Fruit fly (Drosophila melanogaster) S2 (cell line): ENCODE data around the gene CG5359.

Experiments used
- CG8478 ChIP-seq: fragments of >200 bp; optimal IDR thresholded peaks from 2 replicates; lab custom pipeline; 2018
- CTCF ChIP-seq, 2 experiments: fragments of >200 bp; optimal IDR thresholded peaks; 2 replicates each; lab custom pipeline; 2018

The CG5359 gene

DNA sequence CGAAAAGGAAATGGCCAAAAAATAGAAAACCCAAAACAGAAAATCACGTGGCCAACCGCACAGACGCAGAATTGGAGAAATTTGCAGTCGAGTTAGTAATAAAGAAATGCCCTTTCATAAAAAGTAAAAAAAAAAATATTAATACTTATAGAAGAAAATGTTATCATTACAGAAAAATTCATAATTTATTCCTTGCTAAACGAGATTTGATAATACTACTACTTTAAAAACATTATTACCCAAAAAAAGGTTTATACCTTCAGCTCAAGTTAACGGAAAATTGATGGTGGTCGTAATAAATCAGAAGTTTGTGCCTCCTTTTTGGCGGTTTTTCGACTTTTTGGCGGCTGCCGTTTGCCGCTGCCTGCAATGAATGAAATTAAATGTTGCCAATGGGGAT, 27.3 kb upstream of the CG5359 start:
- TF ChIP-seq CTCF (optimal IDR thresholded peaks at IDR 0.05; lab: Kevin White, UChicago) = no peak
- TF ChIP-seq CG8478 (lab: Kevin White, UChicago) = no peak

DNA sequence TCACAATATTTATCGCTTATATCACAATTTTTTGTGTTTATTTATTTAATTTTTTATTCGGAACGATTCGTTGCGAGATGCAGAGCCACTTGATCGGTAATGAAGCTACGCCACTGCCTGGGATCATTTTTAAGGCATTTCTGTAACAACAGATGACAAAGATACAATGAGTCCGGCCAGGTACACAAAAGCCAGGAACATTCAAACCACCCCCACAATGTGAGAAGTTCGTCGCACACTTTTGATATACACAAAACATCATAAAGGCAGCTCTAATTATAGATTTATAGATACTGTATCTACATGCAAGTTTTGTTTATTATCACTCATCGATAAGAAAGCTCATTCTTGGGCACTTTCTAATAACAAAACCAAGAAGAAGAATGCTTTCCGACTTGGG, 24.0 kb upstream of the CG5359 start, which contains the start of gene CG31407:
Gene CG31407, minus strand, starts transcription at position 101 of the 400 bp plus-strand sequence.
- no peak for TF ChIP-seq CTCF (optimal IDR thresholded peaks at IDR 0.05; lab: Kevin White, UChicago)
- TF ChIP-seq CG8478 (lab: Kevin White, UChicago) = no peak

DNA sequence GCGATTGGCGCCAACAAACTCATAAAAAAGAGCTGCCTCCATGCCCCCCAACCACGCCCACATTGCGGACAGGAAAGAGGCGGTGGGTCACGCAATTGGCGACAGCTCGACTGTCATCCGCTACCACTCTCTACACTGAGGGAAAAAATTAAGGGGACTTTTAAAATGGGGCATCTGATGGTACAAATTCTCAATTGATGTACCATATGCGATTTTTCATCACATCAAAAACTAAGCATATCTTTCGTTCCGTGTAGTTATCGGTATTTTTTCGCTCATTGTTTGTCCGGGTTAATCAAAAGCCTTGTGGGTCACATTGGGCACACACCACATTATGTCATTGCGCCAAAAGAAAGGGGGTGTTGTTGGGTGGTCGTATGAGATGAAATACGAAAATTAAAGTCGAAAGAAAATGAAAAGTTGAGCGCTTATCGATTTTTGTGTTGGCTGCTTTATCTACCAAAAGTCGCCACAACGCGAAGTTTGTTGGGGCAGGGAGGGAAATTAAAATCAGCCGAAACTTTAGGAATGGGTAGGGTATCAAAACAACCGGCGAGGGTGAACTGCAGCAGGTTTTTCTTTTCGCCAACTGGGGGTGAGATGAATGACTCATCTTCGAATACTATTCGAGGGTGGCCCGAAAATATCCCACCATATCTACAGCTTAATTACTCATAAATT, 23.1 kb upstream of the CG5359 start:
- TF ChIP-seq CTCF (optimal IDR thresholded peaks at IDR 0.05; lab: Kevin White, UChicago) = no peak
- TF ChIP-seq CG8478 (lab: Kevin White, UChicago) = no peak

- TF ChIP-seq CG8478 (lab: Kevin White, UChicago) (no peak), CTCF (optimal IDR thresholded peaks at IDR 0.05; lab: Kevin White, UChicago) (no peak)
Observed at dm6 chr3R:9996689-9997213, 4.3 kb downstream of the CG5359 start, which contains the start of the genes Gr85a and Spn85F. Gene Gr85a (minus strand): TSS chr3R:9996789. Gene Spn85F (plus strand): TSS chr3R:9997163.

DNA sequence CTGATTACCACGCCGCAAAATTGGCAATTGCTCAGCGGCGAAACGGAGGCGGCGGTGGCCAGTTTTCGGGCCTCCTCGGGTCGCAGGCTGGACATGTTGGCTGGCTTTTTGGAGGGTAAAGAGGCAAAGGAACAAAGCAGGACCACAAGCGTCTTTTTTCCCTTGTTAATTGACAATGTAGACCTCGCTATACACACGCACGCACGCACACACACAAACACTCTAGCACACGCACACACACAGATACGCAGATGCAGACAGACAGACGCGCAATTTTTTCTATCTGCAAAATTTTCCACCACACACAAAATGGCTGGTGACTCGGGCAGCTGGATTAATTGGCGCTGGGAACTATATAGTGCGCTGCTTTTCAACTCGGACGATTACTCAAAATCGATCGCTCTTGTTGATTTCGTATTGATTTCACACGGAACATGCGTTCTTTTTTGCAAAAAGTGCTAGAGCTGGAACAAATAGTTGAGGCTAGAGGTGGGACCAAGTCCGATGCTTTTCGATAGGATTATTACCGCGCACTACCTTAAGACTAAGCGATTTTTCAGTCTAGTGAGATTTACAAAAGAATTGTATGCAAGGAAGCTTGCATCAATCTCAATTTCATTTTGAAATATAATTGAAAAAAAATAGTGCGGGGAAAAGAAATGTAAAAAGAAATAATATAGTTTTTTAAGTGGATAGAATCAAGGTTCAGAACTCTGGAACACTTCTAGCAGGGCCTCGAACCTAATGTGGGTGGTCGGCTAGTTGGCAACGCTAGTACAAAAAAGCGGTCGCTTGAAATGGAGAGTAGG, 15.3 kb downstream of the CG5359 start, which contains the start of gene Art4:
Gene Art4, minus strand, starts transcription at position 476 of the 809 bp plus-strand sequence.
- TF ChIP-seq CTCF (optimal IDR thresholded peaks at IDR 0.05; lab: Kevin White, UChicago) = peak in 1 of 2 experiments; percentile 51
- TF ChIP-seq CG8478 (lab: Kevin White, UChicago) = no peak

dm6 chr3R:9978977-9979376, 22.1 kb downstream of the CG5359 start:
- TF ChIP-seq CTCF (optimal IDR thresholded peaks at IDR 0.05; lab: Kevin White, UChicago) = no peak
- TF ChIP-seq CG8478 (lab: Kevin White, UChicago) = no peak

DNA sequence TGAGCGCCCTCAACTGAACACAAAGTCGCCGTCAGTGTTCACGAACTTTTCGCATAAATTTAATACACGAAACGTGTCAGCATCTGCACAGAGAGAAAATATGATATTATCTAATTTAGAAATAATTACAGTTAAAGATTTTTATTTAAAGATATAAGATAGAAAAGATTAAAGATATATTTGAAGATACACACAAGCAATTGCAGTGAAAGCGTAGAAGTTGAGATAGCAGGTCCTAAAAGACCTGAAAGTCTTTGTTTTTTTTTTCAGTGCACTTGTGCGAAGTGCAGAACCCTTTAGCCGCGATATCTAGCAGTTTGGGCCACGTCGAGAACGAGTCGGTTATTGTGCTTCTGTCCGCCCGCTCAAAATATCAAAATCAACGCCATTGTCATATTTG, 23.6 kb downstream of the CG5359 start:
- TF ChIP-seq CG8478 (lab: Kevin White, UChicago) = no peak

DNA sequence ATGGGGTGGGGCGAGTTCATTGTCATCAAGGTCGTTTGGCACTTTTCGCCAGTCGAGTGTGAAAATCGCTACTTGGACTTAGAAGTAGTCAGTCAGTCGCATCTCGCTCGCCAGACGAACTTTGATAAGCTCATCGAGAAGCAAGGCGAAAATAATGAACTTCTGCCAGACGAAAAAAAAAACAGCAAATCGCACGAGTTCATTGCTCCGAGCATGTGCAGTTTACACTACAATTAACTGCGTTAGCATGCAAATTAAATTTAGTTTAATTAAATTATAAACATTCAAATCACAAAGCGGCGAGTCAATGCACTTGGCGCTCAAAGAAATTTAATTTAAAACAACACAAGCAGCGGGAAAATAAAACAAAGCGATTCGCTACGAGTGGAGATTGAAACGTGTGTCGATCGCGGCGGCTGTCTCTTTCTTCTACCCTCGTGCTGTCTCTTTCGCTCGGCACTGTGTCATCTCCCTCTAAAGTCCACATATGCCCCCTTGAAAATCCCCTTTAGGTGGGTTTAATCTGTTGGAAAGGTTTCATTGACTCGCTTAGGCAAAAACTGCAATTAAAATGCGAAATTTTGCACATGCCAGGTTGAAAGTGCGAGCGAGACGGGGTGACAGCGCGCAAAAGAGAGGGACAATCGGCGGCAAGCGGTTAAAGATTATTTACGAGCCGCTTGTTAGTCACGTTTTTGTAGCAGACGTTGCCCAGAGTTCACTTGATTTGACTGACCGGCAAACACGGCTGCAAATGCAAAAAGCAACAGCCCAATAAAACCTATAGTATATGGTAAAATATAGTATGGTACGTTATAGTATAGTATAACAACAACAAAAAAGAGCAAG, 32.0 kb downstream of the CG5359 start:
- TF ChIP-seq CTCF (optimal IDR thresholded peaks at IDR 0.05; lab: Kevin White, UChicago) (no peak), CG8478 (lab: Kevin White, UChicago) (no peak)

DNA sequence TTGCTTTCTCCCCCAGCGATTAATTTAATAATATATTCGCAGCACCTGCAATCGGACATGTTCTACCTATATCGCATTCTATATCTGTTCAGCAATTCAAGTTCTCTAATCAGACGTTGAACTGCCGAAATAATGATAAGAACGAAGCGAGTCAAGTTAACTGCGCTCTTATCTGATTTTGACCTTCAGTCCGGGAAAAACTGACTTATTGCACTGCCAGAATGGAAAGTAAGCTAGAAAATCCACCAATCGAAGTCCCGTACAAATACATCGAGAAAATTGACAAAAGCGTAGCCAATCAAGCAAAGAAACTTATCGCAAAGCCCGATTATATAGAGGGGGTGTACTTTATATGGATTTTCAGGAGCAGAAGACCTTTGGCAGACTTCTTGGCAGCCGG, 32.8 kb downstream of the CG5359 start:
- TF ChIP-seq CTCF (optimal IDR thresholded peaks at IDR 0.05; lab: Kevin White, UChicago) = no peak
- TF ChIP-seq CG8478 (lab: Kevin White, UChicago) = no peak

DNA sequence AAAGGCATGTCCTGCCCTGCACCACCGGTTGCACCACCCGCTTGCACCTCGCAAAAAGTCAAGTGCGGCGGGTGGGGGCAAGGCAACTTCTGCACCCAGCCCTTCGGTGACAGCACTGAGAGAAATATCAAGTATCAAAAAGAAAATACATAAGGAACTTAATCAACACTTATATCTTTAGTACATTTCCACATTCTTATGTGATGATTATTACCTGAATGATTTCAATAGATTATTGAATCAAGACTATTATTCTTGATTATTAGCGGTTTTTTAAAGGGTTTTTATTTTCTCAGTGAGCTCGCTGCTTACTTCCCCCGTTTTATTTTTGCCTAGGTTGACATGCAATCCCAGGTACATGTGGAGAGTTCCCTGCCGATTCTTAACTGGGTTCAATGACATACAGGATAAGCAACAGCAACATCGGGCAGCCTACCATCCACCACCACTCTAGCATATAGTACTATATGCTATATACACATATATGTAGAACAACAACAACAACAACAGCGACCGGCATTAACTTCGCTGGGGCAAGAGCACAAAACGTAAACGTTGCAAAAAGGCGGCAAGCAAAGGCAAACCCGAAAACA, 34.9 kb downstream of the CG5359 start:
- TF ChIP-seq CG8478 (lab: Kevin White, UChicago) = no peak
- TF ChIP-seq CTCF (optimal IDR thresholded peaks at IDR 0.05; lab: Kevin White, UChicago) = no peak

- no peak for TF ChIP-seq CG8478 (lab: Kevin White, UChicago)
- no peak for TF ChIP-seq CTCF (optimal IDR thresholded peaks at IDR 0.05; lab: Kevin White, UChicago)
Observed at dm6 chr3R:9964600-9965301, 36.3 kb downstream of the CG5359 start.

DNA sequence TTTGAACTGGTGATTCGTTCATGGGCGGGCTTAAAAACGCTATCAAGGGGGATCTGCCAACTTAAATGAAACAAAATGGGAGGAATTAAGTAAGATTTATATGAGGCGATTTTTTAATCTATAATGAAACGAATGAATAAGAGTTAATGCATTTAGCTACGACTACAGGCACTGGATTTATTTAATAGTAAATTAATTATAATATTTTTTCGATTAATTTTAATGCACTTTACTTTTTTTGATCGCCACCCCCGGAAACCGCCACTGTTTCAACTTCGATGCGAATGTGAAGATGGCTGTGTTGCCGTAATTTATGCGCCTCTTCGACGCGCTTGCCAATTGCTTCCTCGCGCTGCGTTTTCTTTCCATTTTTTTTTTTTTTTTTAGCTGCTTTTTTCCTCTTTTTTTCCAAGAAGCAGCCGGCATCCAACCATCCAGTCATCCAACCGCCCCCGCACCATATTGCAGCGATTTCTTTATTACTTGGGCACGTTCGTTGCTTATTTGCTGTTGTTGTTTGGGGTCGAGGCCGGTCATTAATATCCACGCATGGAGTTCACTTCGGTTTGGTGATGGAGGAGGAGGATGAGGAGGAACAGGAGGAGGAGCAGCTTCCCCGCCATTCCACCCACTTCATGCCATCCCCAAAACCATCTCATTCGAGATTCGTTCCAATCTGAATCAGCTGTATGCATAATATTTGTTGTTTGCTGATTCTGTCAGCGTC, 37.7 kb downstream of the CG5359 start:
- TF ChIP-seq CG8478 (lab: Kevin White, UChicago) = no peak
- no peak for TF ChIP-seq CTCF (optimal IDR thresholded peaks at IDR 0.05; lab: Kevin White, UChicago)
